Worm (Caenorhabditis elegans): ENCODE results near the gene bath-2.

The bath-2 gene

ce11 chrII:1901981-1902380, 20.6 kb downstream of the bath-2 start, which contains the start of gene math-23:
Gene math-23 (plus strand): TSS chrII:1902281.
- no peak for TF ChIP-seq flt-1 (GFP tag; IDR thresholded peaks at IDR 0.05)
- TF ChIP-seq ets-7 (tag; optimal IDR thresholded peaks at IDR 0.05) = no peak
- TF ChIP-seq scrt-1 (GFP tag; IDR thresholded peaks at IDR 0.05) = no peak
- TF ChIP-seq ama-1 (optimal IDR thresholded peaks at IDR 0.05) = no peak
- no peak for TF ChIP-seq hmg-4 (GFP tag; optimal IDR thresholded peaks at IDR 0.05)
- TF ChIP-seq sea-1 (GFP tag; conservative IDR thresholded peaks at IDR 0.05) = no peak
- TF ChIP-seq tbx-11 (GFP tag; IDR thresholded peaks at IDR 0.05) = no peak
- TF ChIP-seq tra-4 (tag; optimal IDR thresholded peaks at IDR 0.05) = no peak
- TF ChIP-seq B0310.2 (tag; optimal IDR thresholded peaks at IDR 0.05) = no peak
- TF ChIP-seq hmbx-1 (tag; optimal IDR thresholded peaks at IDR 0.05) = no peak
- TF ChIP-seq pes-1 (GFP tag; IDR thresholded peaks at IDR 0.05) = no peak
- TF ChIP-seq ceh-36 (tag; optimal IDR thresholded peaks at IDR 0.05) = no peak
- TF ChIP-seq tbx-37 (GFP tag; conservative IDR thresholded peaks at IDR 0.05) = no peak
- TF ChIP-seq aly-1 (tag; optimal IDR thresholded peaks at IDR 0.05) = no peak
- no peak for TF ChIP-seq ceh-13 (GFP tag; optimal IDR thresholded peaks at IDR 0.05)
- TF ChIP-seq F13C5.2 (tag; optimal IDR thresholded peaks at IDR 0.05) = no peak
- TF ChIP-seq hnd-1 (tag; optimal IDR thresholded peaks at IDR 0.05) = no peak

ce11 chrII:1899934-1900333, 22.6 kb downstream of the bath-2 start, which contains the start of gene math-24:
Gene math-24 (plus strand): TSS chrII:1900234.
- TF ChIP-seq aly-1 (tag; optimal IDR thresholded peaks at IDR 0.05) (no peak), flt-1 (GFP tag; IDR thresholded peaks at IDR 0.05) (no peak), pes-1 (GFP tag; IDR thresholded peaks at IDR 0.05) (no peak), ets-7 (tag; optimal IDR thresholded peaks at IDR 0.05) (no peak), scrt-1 (GFP tag; IDR thresholded peaks at IDR 0.05) (no peak), B0310.2 (tag; optimal IDR thresholded peaks at IDR 0.05) (no peak), tra-4 (tag; optimal IDR thresholded peaks at IDR 0.05) (no peak), ceh-36 (tag; optimal IDR thresholded peaks at IDR 0.05) (no peak)

ce11 chrII:1897936-1898335, 24.6 kb downstream of the bath-2 start, which contains the start of gene C46F9.6:
Gene C46F9.6 (plus strand): TSS chrII:1898236.
- no peak for TF ChIP-seq ama-1 (optimal IDR thresholded peaks at IDR 0.05)

ce11 chrII:1895762-1896161, 26.8 kb downstream of the bath-2 start, which contains the start of gene math-25:
Gene math-25 (plus strand): TSS chrII:1896062.
- TF ChIP-seq ets-7 (tag; optimal IDR thresholded peaks at IDR 0.05) (no peak), ama-1 (optimal IDR thresholded peaks at IDR 0.05) (no peak), F13C5.2 (tag; optimal IDR thresholded peaks at IDR 0.05) (no peak), aly-1 (tag; optimal IDR thresholded peaks at IDR 0.05) (no peak), tra-4 (tag; optimal IDR thresholded peaks at IDR 0.05) (no peak), flt-1 (GFP tag; IDR thresholded peaks at IDR 0.05) (no peak), hmg-4 (GFP tag; optimal IDR thresholded peaks at IDR 0.05) (no peak), tbx-11 (GFP tag; IDR thresholded peaks at IDR 0.05) (no peak)

ce11 chrII:1895278-1895677, 27.3 kb downstream of the bath-2 start, which contains the start of gene C46F9.5:
Gene C46F9.5 (plus strand): TSS chrII:1895578.
- TF ChIP-seq ama-1 (optimal IDR thresholded peaks at IDR 0.05) (no peak), aly-1 (tag; optimal IDR thresholded peaks at IDR 0.05) (no peak), pes-1 (GFP tag; IDR thresholded peaks at IDR 0.05) (no peak), hnd-1 (tag; optimal IDR thresholded peaks at IDR 0.05) (no peak), hmbx-1 (tag; optimal IDR thresholded peaks at IDR 0.05) (no peak), flt-1 (GFP tag; IDR thresholded peaks at IDR 0.05) (no peak), scrt-1 (GFP tag; IDR thresholded peaks at IDR 0.05) (no peak), tbx-11 (GFP tag; IDR thresholded peaks at IDR 0.05) (no peak), tbx-37 (GFP tag; conservative IDR thresholded peaks at IDR 0.05) (no peak), F13C5.2 (tag; optimal IDR thresholded peaks at IDR 0.05) (no peak), ceh-36 (tag; optimal IDR thresholded peaks at IDR 0.05) (no peak), ceh-13 (GFP tag; optimal IDR thresholded peaks at IDR 0.05) (no peak), ets-7 (tag; optimal IDR thresholded peaks at IDR 0.05) (no peak), sea-1 (GFP tag; conservative IDR thresholded peaks at IDR 0.05) (no peak), tra-4 (tag; optimal IDR thresholded peaks at IDR 0.05) (no peak), B0310.2 (tag; optimal IDR thresholded peaks at IDR 0.05) (no peak)

- no peak for TF ChIP-seq flt-1 (GFP tag; IDR thresholded peaks at IDR 0.05)
- TF ChIP-seq ceh-36 (tag; optimal IDR thresholded peaks at IDR 0.05) = no peak
- TF ChIP-seq pes-1 (GFP tag; IDR thresholded peaks at IDR 0.05) = no peak
- no peak for TF ChIP-seq ama-1 (optimal IDR thresholded peaks at IDR 0.05)
- no peak for TF ChIP-seq tbx-37 (GFP tag; conservative IDR thresholded peaks at IDR 0.05)
- no peak for TF ChIP-seq ceh-13 (GFP tag; optimal IDR thresholded peaks at IDR 0.05)
- no peak for TF ChIP-seq hnd-1 (tag; optimal IDR thresholded peaks at IDR 0.05)
- no peak for TF ChIP-seq ets-7 (tag; optimal IDR thresholded peaks at IDR 0.05)
- TF ChIP-seq B0310.2 (tag; optimal IDR thresholded peaks at IDR 0.05) = no peak
- TF ChIP-seq tbx-11 (GFP tag; IDR thresholded peaks at IDR 0.05) = no peak
- TF ChIP-seq sea-1 (GFP tag; conservative IDR thresholded peaks at IDR 0.05) = no peak
- TF ChIP-seq hmg-4 (GFP tag; optimal IDR thresholded peaks at IDR 0.05) = no peak
- no peak for TF ChIP-seq tra-4 (tag; optimal IDR thresholded peaks at IDR 0.05)
- TF ChIP-seq aly-1 (tag; optimal IDR thresholded peaks at IDR 0.05) = no peak
- TF ChIP-seq hmbx-1 (tag; optimal IDR thresholded peaks at IDR 0.05) = no peak
- TF ChIP-seq F13C5.2 (tag; optimal IDR thresholded peaks at IDR 0.05) = no peak
Measured at ce11 chrII:1893912-1894311, 28.7 kb downstream of the bath-2 start, which contains the start of gene C16C4.1. Gene C16C4.1 (plus strand): TSS chrII:1894212.

ce11 chrII:1890682-1891081, 31.9 kb downstream of the bath-2 start, which contains the start of gene math-9:
Gene math-9 (minus strand): TSS chrII:1890782.
- no peak for TF ChIP-seq ceh-13 (GFP tag; optimal IDR thresholded peaks at IDR 0.05)
- no peak for TF ChIP-seq tbx-37 (GFP tag; conservative IDR thresholded peaks at IDR 0.05)
- no peak for TF ChIP-seq hmbx-1 (tag; optimal IDR thresholded peaks at IDR 0.05)
- no peak for TF ChIP-seq tra-4 (tag; optimal IDR thresholded peaks at IDR 0.05)
- no peak for TF ChIP-seq sea-1 (GFP tag; conservative IDR thresholded peaks at IDR 0.05)
- TF ChIP-seq hmg-4 (GFP tag; optimal IDR thresholded peaks at IDR 0.05) = no peak
- TF ChIP-seq pes-1 (GFP tag; IDR thresholded peaks at IDR 0.05) = no peak
- no peak for TF ChIP-seq ama-1 (optimal IDR thresholded peaks at IDR 0.05)
- no peak for TF ChIP-seq ceh-36 (tag; optimal IDR thresholded peaks at IDR 0.05)
- no peak for TF ChIP-seq tbx-11 (GFP tag; IDR thresholded peaks at IDR 0.05)
- TF ChIP-seq hnd-1 (tag; optimal IDR thresholded peaks at IDR 0.05) = no peak
- TF ChIP-seq aly-1 (tag; optimal IDR thresholded peaks at IDR 0.05) = no peak
- TF ChIP-seq scrt-1 (GFP tag; IDR thresholded peaks at IDR 0.05) = no peak
- TF ChIP-seq ets-7 (tag; optimal IDR thresholded peaks at IDR 0.05) = no peak
- TF ChIP-seq B0310.2 (tag; optimal IDR thresholded peaks at IDR 0.05) = no peak
- TF ChIP-seq flt-1 (GFP tag; IDR thresholded peaks at IDR 0.05) = no peak
- TF ChIP-seq F13C5.2 (tag; optimal IDR thresholded peaks at IDR 0.05) = no peak
